Fruit fly (Drosophila melanogaster): ENCODE results near the gene IntS10.

DNA sequence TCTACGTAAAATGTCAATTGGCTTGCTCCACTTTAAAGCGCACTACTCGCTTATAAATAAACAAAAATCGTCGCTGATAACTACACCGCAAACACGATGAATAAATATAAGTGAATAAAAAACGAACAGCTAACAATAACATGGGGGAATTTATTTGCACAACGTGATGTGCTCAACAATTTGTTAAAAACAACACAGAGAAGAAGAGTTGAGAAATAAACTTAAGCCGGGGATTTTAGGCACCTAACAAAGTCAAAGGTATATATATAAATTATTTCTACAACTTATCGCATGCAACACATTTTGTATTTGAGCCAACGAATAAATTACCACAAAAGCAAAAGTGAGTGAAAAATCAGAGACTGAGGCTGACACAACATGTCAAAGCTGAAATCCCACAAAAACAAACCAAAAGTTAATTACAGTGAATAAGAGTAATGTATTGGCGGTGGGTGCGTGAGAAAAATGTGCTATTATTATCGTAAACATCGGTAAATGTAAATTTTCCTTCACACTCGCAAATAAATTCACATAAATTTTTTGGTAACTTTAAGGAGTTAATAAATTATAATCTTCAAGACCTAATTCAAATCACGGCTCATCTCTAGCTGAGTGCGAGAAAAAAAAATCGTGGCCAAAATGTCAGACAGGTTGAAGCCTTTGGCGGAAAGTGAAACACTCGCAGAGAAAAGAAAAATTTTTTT, 34.1 kb upstream of the IntS10 start:
- TF ChIP-seq CG11902 (GFP tag; optimal IDR thresholded peaks at IDR 0.05) (no peak), Eip75B (GFP tag; optimal IDR thresholded peaks at IDR 0.05) (no peak), Ets21C (GFP tag; optimal IDR thresholded peaks at IDR 0.05) (peak; percentile 14), CG6792 (GFP tag; optimal IDR thresholded peaks at IDR 0.05) (no peak), svp (GFP tag) (peak; percentile 59), OdsH (GFP tag; optimal IDR thresholded peaks at IDR 0.05) (peak; percentile 41), fd85E (GFP tag; optimal IDR thresholded peaks at IDR 0.05) (no peak)

All from whole organism, prepupa.